Fruit fly (Drosophila melanogaster) whole organism, adult: ENCODE results near the gene CCAP.

Source experiments
- CG11617 ChIP-seq: fragments of 200-800 bp; sonication (Bioruptor generic); optimal IDR thresholded peaks from 2 replicates; lab custom pipeline; 2017; ENCODE audit warnings: mild to moderate bottlenecking, missing biosample characterization, missing genetic modification reagents, missing genetic modification characterization
- kay ChIP-seq: fragments of 200-800 bp; sonication (Bioruptor generic); peaks from one replicate; lab custom pipeline; 2016; ENCODE audit warnings: missing biosample characterization, missing genetic modification characterization, borderline replicate concordance
- pad ChIP-seq: fragments of 200-800 bp; sonication (Bioruptor generic); optimal IDR thresholded peaks from 3 replicates; lab custom pipeline; 2017; ENCODE audit warnings: missing biosample characterization, missing genetic modification characterization, mild to moderate bottlenecking, moderate library complexity, missing genetic modification reagents
- toe ChIP-seq: fragments of 200-800 bp; sonication (Bioruptor generic); optimal IDR thresholded peaks from 2 replicates; lab custom pipeline; 2016; ENCODE audit warnings: missing biosample characterization, missing genetic modification characterization

- TF ChIP-seq toe (GFP tag; lab: Kevin White, UChicago) (peak; percentile 59), kay (GFP tag; lab: Kevin White, UChicago) (no peak), pad (GFP tag; lab: Kevin White, UChicago) (peak; percentile 19), CG11617 (GFP tag; lab: Kevin White, UChicago) (peak; percentile 68)
Observed at dm6 chr3R:22724149-22724973, 22.5 kb upstream of the CCAP start, which contains the start of gene Irp-1A.
